ENCODE assay signal across 5 fruit fly cellular contexts in the genomic region with DNA sequence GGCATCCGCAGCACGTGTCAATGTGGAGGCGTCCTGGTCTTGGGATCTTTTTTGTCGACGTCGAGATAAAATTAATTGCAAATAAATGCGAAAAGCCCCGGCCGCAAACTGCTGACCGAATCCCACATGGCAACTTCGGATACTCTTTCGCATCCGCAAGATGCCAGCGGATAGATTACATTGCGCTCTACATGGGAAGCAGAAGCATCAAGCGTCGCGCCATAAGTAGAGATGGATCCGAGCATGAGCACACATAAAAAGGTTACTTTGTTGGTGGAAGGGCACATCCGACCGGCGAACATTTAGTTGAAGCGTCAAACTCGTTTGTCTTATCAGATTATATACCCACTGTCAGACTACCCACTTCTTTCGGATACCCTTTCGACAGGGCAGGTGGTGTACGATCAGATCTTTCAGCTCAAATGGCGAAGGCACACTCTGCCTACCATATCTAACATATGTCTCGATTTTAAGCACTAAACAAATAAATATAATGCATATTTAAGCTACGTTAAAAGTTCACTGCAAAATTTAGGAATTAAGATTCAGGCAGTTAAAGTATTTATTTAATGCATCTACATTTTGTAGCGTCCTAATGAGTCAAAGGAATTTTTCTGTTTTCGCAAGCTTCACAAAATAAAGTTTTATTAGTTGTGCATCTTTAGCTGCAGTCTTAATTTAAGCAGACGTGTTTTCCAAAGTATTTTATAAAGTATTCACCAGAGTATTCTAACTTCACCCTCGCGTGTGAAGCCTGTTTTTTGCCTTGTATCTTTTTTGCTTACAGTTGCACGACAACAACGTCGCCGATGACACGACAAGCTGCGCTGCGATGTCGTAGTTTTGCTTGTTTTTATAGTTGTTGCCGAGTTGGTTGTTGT.
TF ChIP-seq lines count a peak whose summit lies in the region.

No protein-coding gene starts in this region.

- no peak for TF ChIP-seq CTCF in whole organism, embryonic (GFP tag; optimal IDR thresholded peaks at IDR 0.05; lab: Kevin White, UChicago)

TF ChIP-seq in whole organism, adult, 20 proteins besides CTCF, POLR2A, EP300 and RAD21:
- no peak for TF ChIP-seq CG33017 (tag; optimal IDR thresholded peaks at IDR 0.05; lab: Kevin White, UChicago)
- TF ChIP-seq CG11617 (GFP tag; optimal IDR thresholded peaks at IDR 0.05; lab: Kevin White, UChicago) = no peak
- TF ChIP-seq kay (GFP tag; lab: Kevin White, UChicago; ENCODE audit: borderline replicate concordance) = peak; percentile 83
- no peak for TF ChIP-seq Clk (GFP tag; optimal IDR thresholded peaks at IDR 0.05; lab: Kevin White, UChicago)
- TF ChIP-seq Crg-1 (GFP tag; optimal IDR thresholded peaks at IDR 0.05; lab: Kevin White, UChicago) = no peak
- no peak for TF ChIP-seq Hr96 (GFP tag; optimal IDR thresholded peaks at IDR 0.05; lab: Kevin White, UChicago)
- no peak for TF ChIP-seq pad (GFP tag; optimal IDR thresholded peaks at IDR 0.05; lab: Kevin White, UChicago)
- TF ChIP-seq ovo (GFP tag; optimal IDR thresholded peaks at IDR 0.05; lab: Kevin White, UChicago) = no peak

TF ChIP-seq in whole organism, embryonic, 481 proteins besides CTCF, POLR2A, EP300 and RAD21 (continues in another document):
- TF ChIP-seq Med (GFP tag; lab: Kevin White, UChicago) = peak; percentile 44
- peak; percentile 0 for TF ChIP-seq phol (tag; optimal IDR thresholded peaks at IDR 0.05; lab: Kevin White, UChicago)
- TF ChIP-seq CG12659 (GFP tag; optimal IDR thresholded peaks at IDR 0.05; lab: Kevin White, UChicago) = peak; percentile 0
- TF ChIP-seq cas (GFP tag; IDR thresholded peaks at IDR 0.05; lab: Robert Waterston, UW) = no peak
- TF ChIP-seq CG17361 (GFP tag; IDR thresholded peaks at IDR 0.05; lab: Robert Waterston, UW) = 0 out of 3 replicates have a peak, but pooled peaks have one; percentile 29
- TF ChIP-seq Hsf (GFP tag; optimal IDR thresholded peaks at IDR 0.05; lab: Kevin White, UChicago) = peak; percentile 16
- TF ChIP-seq tap (tag; optimal IDR thresholded peaks at IDR 0.05; lab: Kevin White, UChicago) = peak; percentile 5
- peak in 1 of 3 experiments; percentile 2 for TF ChIP-seq lola (GFP tag; optimal IDR thresholded peaks at IDR 0.05; lab: Kevin White, UChicago)
- TF ChIP-seq Ets65A (GFP tag; lab: Kevin White, UChicago) = peak; percentile 63
- TF ChIP-seq seq (GFP tag; IDR thresholded peaks at IDR 0.05; lab: Robert Waterston, UW) = no peak
- TF ChIP-seq CG4360 (GFP tag; IDR thresholded peaks at IDR 0.05; lab: Robert Waterston, UW) = no peak
- peak; percentile 0 for TF ChIP-seq oc (tag; optimal IDR thresholded peaks at IDR 0.05; lab: Kevin White, UChicago)
- TF ChIP-seq D19A (tag; optimal IDR thresholded peaks at IDR 0.05; lab: Kevin White, UChicago) = peak; percentile 88
- TF ChIP-seq CG7556 (GFP tag; optimal IDR thresholded peaks at IDR 0.05; lab: Kevin White, UChicago) = no peak
- peak; percentile 31 for TF ChIP-seq nmo (GFP tag; optimal IDR thresholded peaks at IDR 0.05; lab: Kevin White, UChicago)
- TF ChIP-seq Sox100B (GFP tag; optimal IDR thresholded peaks at IDR 0.05; lab: Kevin White, UChicago) = peak; percentile 14
- TF ChIP-seq CG2678 (tag; optimal IDR thresholded peaks at IDR 0.05; lab: Kevin White, UChicago) = peak; percentile 7
- TF ChIP-seq CG10431 (GFP tag; optimal IDR thresholded peaks at IDR 0.05; lab: Kevin White, UChicago) = peak; percentile 95

TF ChIP-seq in whole organism, prepupa, 60 proteins besides CTCF, POLR2A, EP300 and RAD21 (continues in another document):
- peak; percentile 58 for TF ChIP-seq Met (GFP tag; optimal IDR thresholded peaks at IDR 0.05; lab: Kevin White, UChicago)
- peak; percentile 48 for TF ChIP-seq CG11762 (GFP tag; optimal IDR thresholded peaks at IDR 0.05; lab: Kevin White, UChicago; ENCODE audit: insufficient read depth)
- peak; percentile 46 for TF ChIP-seq CG8632 (GFP tag; optimal IDR thresholded peaks at IDR 0.05; lab: Kevin White, UChicago)
- TF ChIP-seq Ets96B (tag; optimal IDR thresholded peaks at IDR 0.05; lab: Kevin White, UChicago) = peak; percentile 38
- TF ChIP-seq fd85E (GFP tag; optimal IDR thresholded peaks at IDR 0.05; lab: Kevin White, UChicago) = no peak
- peak; percentile 49 for TF ChIP-seq achi (GFP tag; optimal IDR thresholded peaks at IDR 0.05; lab: Kevin White, UChicago)
- peak; percentile 78 for TF ChIP-seq dsx (GFP tag; optimal IDR thresholded peaks at IDR 0.05; lab: Kevin White, UChicago; ENCODE audit: poor library complexity, severe bottlenecking)
- peak; percentile 57 for TF ChIP-seq Sox14 (GFP tag; optimal IDR thresholded peaks at IDR 0.05; lab: Kevin White, UChicago)
- peak; percentile 52 for TF ChIP-seq CG6808 (GFP tag; optimal IDR thresholded peaks at IDR 0.05; lab: Kevin White, UChicago)
- TF ChIP-seq CG34406 (GFP tag; optimal IDR thresholded peaks at IDR 0.05; lab: Kevin White, UChicago) = peak; percentile 27
- no peak for TF ChIP-seq CG16779 (tag; optimal IDR thresholded peaks at IDR 0.05; lab: Kevin White, UChicago)
- TF ChIP-seq fkh (GFP tag; optimal IDR thresholded peaks at IDR 0.05; lab: Kevin White, UChicago) = no peak
- TF ChIP-seq Ets21C (GFP tag; optimal IDR thresholded peaks at IDR 0.05; lab: Kevin White, UChicago) = no peak
- TF ChIP-seq CG11294 (GFP tag; IDR thresholded peaks at IDR 0.05; lab: Robert Waterston, UW) = no peak
- TF ChIP-seq CG6792 (GFP tag; optimal IDR thresholded peaks at IDR 0.05; lab: Kevin White, UChicago) = peak; percentile 40
- TF ChIP-seq pdm3 (GFP tag; optimal IDR thresholded peaks at IDR 0.05; lab: Kevin White, UChicago) = peak; percentile 66
- TF ChIP-seq Sox102F (GFP tag; optimal IDR thresholded peaks at IDR 0.05; lab: Kevin White, UChicago) = peak; percentile 45
- peak; percentile 53 for TF ChIP-seq topi (GFP tag; optimal IDR thresholded peaks at IDR 0.05; lab: Kevin White, UChicago)

TF ChIP-seq in whole organism, pupa, 21 proteins besides CTCF, POLR2A, EP300 and RAD21:
- peak; percentile 50; the same call in 1 of the 3 replicates for TF ChIP-seq CG4496 (GFP tag; IDR thresholded peaks at IDR 0.05; lab: Robert Waterston, UW)
- peak; percentile 32; the same call in 1 of the 3 replicates for TF ChIP-seq fd96Ca (GFP tag; IDR thresholded peaks at IDR 0.05; lab: Robert Waterston, UW)
- peak; percentile 68 for TF ChIP-seq CG9948 (tag; optimal IDR thresholded peaks at IDR 0.05; lab: Kevin White, UChicago)
- TF ChIP-seq CG14655 (GFP tag; optimal IDR thresholded peaks at IDR 0.05; lab: Kevin White, UChicago) = peak; percentile 78
- no peak for TF ChIP-seq Snoo (tag; optimal IDR thresholded peaks at IDR 0.05; lab: Kevin White, UChicago)
- no peak for TF ChIP-seq CG12605 (GFP tag; IDR thresholded peaks at IDR 0.05; lab: Robert Waterston, UW)
- TF ChIP-seq CG13204 (GFP tag; optimal IDR thresholded peaks at IDR 0.05; lab: Kevin White, UChicago) = no peak
- no peak for TF ChIP-seq CG10348 (GFP tag; IDR thresholded peaks at IDR 0.05; lab: Robert Waterston, UW)
- TF ChIP-seq rn (GFP tag; IDR thresholded peaks at IDR 0.05; lab: Robert Waterston, UW) = no peak
- TF ChIP-seq D1 (tag; optimal IDR thresholded peaks at IDR 0.05; lab: Kevin White, UChicago) = no peak
- peak; percentile 50 for TF ChIP-seq CG8301 (tag; optimal IDR thresholded peaks at IDR 0.05; lab: Kevin White, UChicago)
- TF ChIP-seq Pif1B (GFP tag; optimal IDR thresholded peaks at IDR 0.05; lab: Kevin White, UChicago) = peak; percentile 35
- TF ChIP-seq CG8159 (tag; optimal IDR thresholded peaks at IDR 0.05; lab: Kevin White, UChicago) = peak; percentile 72
- TF ChIP-seq gl (tag; optimal IDR thresholded peaks at IDR 0.05; lab: Kevin White, UChicago) = no peak
- TF ChIP-seq CG15710 (tag; optimal IDR thresholded peaks at IDR 0.05; lab: Kevin White, UChicago) = peak; percentile 58
- TF ChIP-seq Pif1A (GFP tag; optimal IDR thresholded peaks at IDR 0.05; lab: Kevin White, UChicago) = peak; percentile 49
- no peak for TF ChIP-seq Ets98B (GFP tag; IDR thresholded peaks at IDR 0.05; lab: Robert Waterston, UW)
- peak; percentile 34 for TF ChIP-seq CG17806 (tag; optimal IDR thresholded peaks at IDR 0.05; lab: Kevin White, UChicago)
- peak; percentile 38 for TF ChIP-seq CG34367 (tag; optimal IDR thresholded peaks at IDR 0.05; lab: Kevin White, UChicago)
- TF ChIP-seq CG32121 (GFP tag; IDR thresholded peaks at IDR 0.05; lab: Robert Waterston, UW) = no peak
- no peak for TF ChIP-seq EcR (GFP tag; optimal IDR thresholded peaks at IDR 0.05; lab: Kevin White, UChicago)

TF ChIP-seq in whole organism, wandering third instar larva, 38 proteins besides CTCF, POLR2A, EP300 and RAD21:
- no peak for TF ChIP-seq GATAd (GFP tag; optimal IDR thresholded peaks at IDR 0.05; lab: Kevin White, UChicago)
- TF ChIP-seq h (GFP tag; optimal IDR thresholded peaks at IDR 0.05; lab: Kevin White, UChicago) = peak; percentile 34
- no peak for TF ChIP-seq dl (GFP tag; optimal IDR thresholded peaks at IDR 0.05; lab: Kevin White, UChicago; ENCODE audit: insufficient read depth in 1 of 2, partially characterized antibody in 2 of 2)
- TF ChIP-seq OdsH (GFP tag; optimal IDR thresholded peaks at IDR 0.05; lab: Kevin White, UChicago) = peak; percentile 37
- TF ChIP-seq Myc (optimal IDR thresholded peaks at IDR 0.05; lab: Kevin White, UChicago) = no peak
- no peak for TF ChIP-seq tai (GFP tag; optimal IDR thresholded peaks at IDR 0.05; lab: Kevin White, UChicago)
- TF ChIP-seq psq (GFP tag; optimal IDR thresholded peaks at IDR 0.05; lab: Kevin White, UChicago) = peak; percentile 23
- TF ChIP-seq ey (GFP tag; optimal IDR thresholded peaks at IDR 0.05; lab: Kevin White, UChicago) = peak; percentile 45
- peak; percentile 11 for TF ChIP-seq Dif (GFP tag; optimal IDR thresholded peaks at IDR 0.05; lab: Kevin White, UChicago; ENCODE audit: partially characterized antibody)
- TF ChIP-seq brk (GFP tag; optimal IDR thresholded peaks at IDR 0.05; lab: Kevin White, UChicago) = no peak
- peak; percentile 8 for TF ChIP-seq br (GFP tag; optimal IDR thresholded peaks at IDR 0.05; lab: Kevin White, UChicago)
- TF ChIP-seq Hr78 (GFP tag; optimal IDR thresholded peaks at IDR 0.05; lab: Kevin White, UChicago) = no peak
- no peak for TF ChIP-seq Mio (GFP tag; optimal IDR thresholded peaks at IDR 0.05; lab: Kevin White, UChicago)
- no peak for TF ChIP-seq lola (GFP tag; optimal IDR thresholded peaks at IDR 0.05; lab: Kevin White, UChicago)
- TF ChIP-seq rgr (GFP tag; optimal IDR thresholded peaks at IDR 0.05; lab: Kevin White, UChicago) = peak; percentile 35
- peak in 1 of 2 experiments; percentile 50 for TF ChIP-seq foxo (GFP tag; optimal IDR thresholded peaks at IDR 0.05; lab: Kevin White, UChicago)
- no peak for TF ChIP-seq usp (GFP tag; optimal IDR thresholded peaks at IDR 0.05; lab: Kevin White, UChicago)
- TF ChIP-seq Hr83 (GFP tag; optimal IDR thresholded peaks at IDR 0.05; lab: Kevin White, UChicago; ENCODE audit: poor library complexity, severe bottlenecking) = no peak
- no peak for TF ChIP-seq pan (optimal IDR thresholded peaks at IDR 0.05; lab: Kevin White, UChicago)
- TF ChIP-seq Vsx2 (GFP tag; optimal IDR thresholded peaks at IDR 0.05; lab: Kevin White, UChicago; ENCODE audit: partially characterized antibody) = no peak
- TF ChIP-seq fru (GFP tag; optimal IDR thresholded peaks at IDR 0.05; lab: Kevin White, UChicago) = peak; percentile 35
- TF ChIP-seq woc (GFP tag; optimal IDR thresholded peaks at IDR 0.05; lab: Kevin White, UChicago) = peak; percentile 71
